Worm (Caenorhabditis elegans) whole organism, midembryonic: ENCODE data around the gene F40G12.4.

Experiments
- T22C8.4 ChIP-seq: fragments of 200-800 bp; sonication (Bioruptor generic); IDR thresholded peaks from 2 replicates; pipeline ENCODE4 v1.3.6; 2022; ENCODE audit warnings: missing genetic modification characterization, missing compliant biosample characterization
- flt-1 ChIP-seq: fragments of 200-800 bp; sonication (Bioruptor generic); IDR thresholded peaks from 2 replicates; pipeline ENCODE4 v1.3.6; 2022; ENCODE audit warnings: missing genetic modification characterization, missing compliant biosample characterization
- klf-2 ChIP-seq: fragments of 200-800 bp; sonication (Bioruptor generic); conservative IDR thresholded peaks from 2 replicates; pipeline ENCODE4 v1.3.6; 2022; ENCODE audit warnings: missing genetic modification reagents, missing genetic modification characterization, missing compliant biosample characterization
- med-1 ChIP-seq: sonication (generic microtip); optimal IDR thresholded peaks from 2 replicates; lab custom pipeline; 2017; ENCODE audit warnings: missing genetic modification characterization, mild to moderate bottlenecking, missing compliant biosample characterization, antibody characterized with exemption, missing genetic modification reagents; ENCODE audit not compliant: insufficient read depth
- tab-1 ChIP-seq: fragments of 200-800 bp; sonication (Bioruptor generic); IDR thresholded peaks from 2 replicates; pipeline ENCODE4 v1.3.6; 2022; ENCODE audit warnings: missing genetic modification characterization, missing compliant biosample characterization
- ztf-29 ChIP-seq: fragments of 200-800 bp; sonication (Bioruptor generic); IDR thresholded peaks from 2 replicates; pipeline ENCODE4 v1.3.6; 2022; ENCODE audit warnings: missing genetic modification reagents, missing genetic modification characterization, missing compliant biosample characterization

DNA sequence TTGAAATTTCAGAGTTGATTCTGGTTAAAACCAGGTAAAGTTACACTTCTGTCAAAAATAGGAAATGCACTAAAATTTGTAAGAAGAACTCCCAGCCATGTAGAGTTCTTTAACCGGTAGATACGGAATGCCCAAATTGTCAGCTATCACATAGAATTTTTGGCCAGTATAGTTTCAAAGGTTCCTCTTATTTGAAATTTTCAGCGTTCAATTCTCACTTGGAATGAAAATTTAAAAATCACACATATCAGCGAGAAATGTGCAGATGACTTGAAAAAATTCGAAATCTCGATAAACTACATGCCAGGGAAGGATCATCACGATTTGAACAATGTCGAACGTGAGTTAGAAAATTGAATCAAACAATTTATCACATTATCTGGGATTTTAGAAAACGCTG is 28.0 kb upstream of the F40G12.4 start, which contains the start of gene F14D7.3:
- TF ChIP-seq med-1 (GFP tag; lab: Kevin White, UChicago) (no peak), T22C8.4 (no peak), flt-1 (GFP tag; lab: Robert Waterston, UW) (no peak), ztf-29 (no peak), tab-1 (GFP tag; lab: Robert Waterston, UW) (no peak), klf-2 (GFP tag; lab: Robert Waterston, UW) (no peak)
